Worm (Caenorhabditis elegans) whole organism, L1 larva: ENCODE measurements around the gene unc-3.
A peak's percentile ranks its signal among the peaks of the same experiment; 100 is the strongest.

Experiments used
- C04F5.9 ChIP-seq: sonication (generic microtip); optimal IDR thresholded peaks from 2 replicates; lab custom pipeline; 2016; ENCODE audit warnings: missing genetic modification characterization, missing compliant biosample characterization
- jun-1 ChIP-seq: fragments of 150-350 bp; optimal IDR thresholded peaks from 2 replicates; lab custom pipeline; 2014; ENCODE audit warnings: missing biosample characterization, missing genetic modification reagents, missing genetic modification characterization
- lin-13 ChIP-seq: fragments of 150-350 bp; optimal IDR thresholded peaks from 2 replicates; lab custom pipeline; 2014; ENCODE audit warnings: missing biosample characterization, missing genetic modification reagents, missing genetic modification characterization
- lir-3 ChIP-seq: sonication (generic microtip); optimal IDR thresholded peaks from 2 replicates; lab custom pipeline; 2016; ENCODE audit warnings: mild to moderate bottlenecking, missing genetic modification characterization, moderate library complexity, missing compliant biosample characterization; ENCODE audit not compliant: poor library complexity
- nhr-11 ChIP-seq: fragments of 150-350 bp; optimal IDR thresholded peaks from 2 replicates; lab custom pipeline; 2014; ENCODE audit warnings: missing biosample characterization, missing genetic modification characterization
- nhr-12 ChIP-seq: sonication (generic microtip); optimal IDR thresholded peaks from 2 replicates; lab custom pipeline; 2017; ENCODE audit warnings: missing biosample characterization, missing genetic modification characterization
- nhr-237 ChIP-seq: fragments of 150-350 bp; optimal IDR thresholded peaks from 2 replicates; lab custom pipeline; 2014; ENCODE audit warnings: missing biosample characterization, missing genetic modification characterization
- nhr-77 ChIP-seq: fragments of 150-350 bp; optimal IDR thresholded peaks from 2 replicates; lab custom pipeline; 2014; ENCODE audit warnings: missing biosample characterization, missing genetic modification characterization
- rnt-1 ChIP-seq: sonication (generic microtip); optimal IDR thresholded peaks from 2 replicates; lab custom pipeline; 2016; ENCODE audit warnings: mild to moderate bottlenecking, missing genetic modification characterization, moderate library complexity, missing compliant biosample characterization
- swsn-7 ChIP-seq: sonication (generic microtip); optimal IDR thresholded peaks from 2 replicates; lab custom pipeline; 2016; ENCODE audit warnings: missing genetic modification characterization, missing compliant biosample characterization
- tbx-2 ChIP-seq: sonication (generic microtip); optimal IDR thresholded peaks from 2 replicates; lab custom pipeline; 2016; ENCODE audit warnings: missing genetic modification characterization, missing compliant biosample characterization

DNA sequence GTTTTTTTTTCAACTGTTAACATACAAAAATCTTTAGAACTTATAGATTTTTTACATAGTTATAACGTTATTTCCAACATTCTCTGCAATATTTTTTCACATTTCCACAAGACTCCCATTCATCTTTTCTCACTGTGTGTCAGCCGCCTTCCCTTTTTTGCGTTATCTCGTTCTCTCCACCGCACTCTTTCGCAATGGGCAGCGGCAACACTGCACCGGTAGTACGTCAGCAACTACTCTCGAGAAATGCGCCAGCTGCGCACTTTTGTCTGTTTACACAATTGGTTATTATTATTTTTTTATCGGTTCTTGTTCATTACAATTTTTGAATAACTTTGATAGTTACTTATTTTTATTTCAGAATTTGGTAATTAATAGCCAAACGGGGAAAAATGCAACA is 26.4 kb upstream of the unc-3 start, which contains the start of gene C05G5.2:
- TF ChIP-seq C04F5.9 (tag; lab: Kevin White, UChicago) = peak; percentile 33
- TF ChIP-seq lir-3 (tag; lab: Kevin White, UChicago) = peak; percentile 71
- peak; percentile 38 for TF ChIP-seq nhr-237 (tag; lab: Kevin White, UChicago)
- peak; percentile 83 for TF ChIP-seq lin-13 (GFP tag; lab: Kevin White, UChicago)
- TF ChIP-seq jun-1 (tag; lab: Kevin White, UChicago) = peak; percentile 80
- TF ChIP-seq swsn-7 (tag; lab: Kevin White, UChicago) = peak; percentile 89
- TF ChIP-seq rnt-1 (tag; lab: Kevin White, UChicago) = peak; percentile 84
- TF ChIP-seq nhr-11 (tag; lab: Kevin White, UChicago) = no peak
- TF ChIP-seq nhr-12 = no peak
- peak; percentile 84 for TF ChIP-seq tbx-2
- TF ChIP-seq nhr-77 (tag; lab: Kevin White, UChicago) = peak; percentile 70
